Fruit fly (Drosophila melanogaster): ENCODE results near the gene Act5C.

- TF ChIP-seq CG4318 (GFP tag; optimal IDR thresholded peaks at IDR 0.05), result no peak
- no peak for TF ChIP-seq Met (GFP tag; optimal IDR thresholded peaks at IDR 0.05)
- no peak for TF ChIP-seq Ets96B (tag; optimal IDR thresholded peaks at IDR 0.05)
- TF ChIP-seq Smox (GFP tag; optimal IDR thresholded peaks at IDR 0.05), result no peak
- no peak for TF ChIP-seq CG34406 (GFP tag; optimal IDR thresholded peaks at IDR 0.05)
- no peak for TF ChIP-seq CG7368 (GFP tag; optimal IDR thresholded peaks at IDR 0.05)
- no peak for TF ChIP-seq CG6163 (GFP tag; IDR thresholded peaks at IDR 0.05)
- TF ChIP-seq CG11902 (GFP tag; optimal IDR thresholded peaks at IDR 0.05), result no peak
- TF ChIP-seq CG3032 (tag; optimal IDR thresholded peaks at IDR 0.05), result no peak
These were observed 34.6 kb upstream of the Act5C start for dm6 chrX:5866095-5866494.
